Fruit fly (Drosophila melanogaster): ENCODE data around the gene bou.

DNA sequence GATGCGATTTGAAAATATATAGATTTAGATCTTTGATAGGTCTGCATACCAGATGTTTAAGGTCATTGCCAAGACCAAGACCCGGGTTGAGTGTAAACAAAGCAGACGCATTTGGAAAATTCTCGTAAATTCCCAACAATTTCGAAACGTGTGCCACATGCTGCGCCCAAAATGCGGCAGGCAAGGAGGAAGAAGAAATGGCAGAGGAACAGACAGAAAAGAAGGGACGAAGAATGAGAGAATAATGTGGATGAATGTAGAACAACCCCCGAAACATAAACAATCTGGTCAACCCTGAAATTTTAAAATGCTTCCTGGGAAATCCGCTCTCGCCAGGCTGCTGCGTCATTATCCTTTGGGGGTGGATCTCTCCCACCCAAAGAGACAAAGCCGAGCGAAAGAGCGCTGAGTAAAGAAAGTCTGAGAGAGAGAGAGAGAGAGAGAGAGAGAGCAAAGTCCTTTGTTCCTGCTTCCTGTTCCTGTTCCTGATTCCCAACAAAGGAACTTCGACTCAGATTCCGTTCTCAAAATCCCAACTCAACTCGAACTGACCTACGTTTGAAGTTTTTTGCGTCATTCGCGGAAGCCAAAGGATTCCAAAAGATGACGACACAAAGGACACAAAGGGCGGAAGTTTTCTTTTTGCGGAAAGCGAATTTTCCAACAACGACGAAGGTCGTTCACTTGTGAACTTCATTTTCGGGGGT, 2.5 kb downstream of the bou start:
- TF ChIP-seq N (GFP tag; optimal IDR thresholded peaks at IDR 0.05) (no peak), Sp1 (GFP tag; optimal IDR thresholded peaks at IDR 0.05) (no peak), Dfd (GFP tag; optimal IDR thresholded peaks at IDR 0.05) (no peak), rgr (GFP tag; optimal IDR thresholded peaks at IDR 0.05) (no peak)
